Fruit fly (Drosophila melanogaster) whole organism, embryonic: ENCODE measurements around the gene ClC-c.

Experiments used
- Asciz ChIP-seq: fragments of 200-800 bp; sonication (Bioruptor generic); optimal IDR thresholded peaks from 2 replicates; lab custom pipeline; 2017; ENCODE audit warnings: missing biosample characterization, mild to moderate bottlenecking, missing genetic modification characterization, missing genetic modification reagents
- Bdp1 ChIP-seq: fragments of 200-800 bp; sonication (Bioruptor generic); optimal IDR thresholded peaks from 3 replicates; lab custom pipeline; 2016; ENCODE audit warnings: missing biosample characterization, missing genetic modification characterization
- CG10147 ChIP-seq: fragments of 200-800 bp; sonication (Bioruptor generic); optimal IDR thresholded peaks from 2 replicates; lab custom pipeline; 2019; ENCODE audit warnings: missing biosample characterization, mild to moderate bottlenecking, missing genetic modification characterization, moderate library complexity
- CG10565 ChIP-seq: fragments of 200-800 bp; sonication (Bioruptor generic); optimal IDR thresholded peaks from 3 replicates; lab custom pipeline; 2016; ENCODE audit warnings: missing biosample characterization, mild to moderate bottlenecking, missing genetic modification characterization
- CG11723 ChIP-seq: fragments of 200-800 bp; sonication (Bioruptor generic); optimal IDR thresholded peaks from 2 replicates; lab custom pipeline; 2017; ENCODE audit warnings: missing biosample characterization, mild to moderate bottlenecking, missing genetic modification characterization
- CG12769 ChIP-seq: fragments of 200-800 bp; sonication (Bioruptor generic); optimal IDR thresholded peaks from 2 replicates; lab custom pipeline; 2019; ENCODE audit warnings: missing biosample characterization, mild to moderate bottlenecking, missing genetic modification characterization, moderate library complexity
- CG14441 ChIP-seq: fragments of 200-800 bp; sonication (Bioruptor generic); IDR thresholded peaks from 2 replicates; pipeline ENCODE4 v1.3.6; 2022; ENCODE audit warnings: missing biosample characterization, missing genetic modification characterization
- CG14667 ChIP-seq: fragments of 200-800 bp; sonication (Bioruptor generic); IDR thresholded peaks from 2 replicates; pipeline ENCODE4 v1.3.6; 2022; ENCODE audit warnings: missing biosample characterization, missing genetic modification characterization
- CG15073 ChIP-seq: fragments of 200-800 bp; sonication (Bioruptor generic); optimal IDR thresholded peaks from 2 replicates; lab custom pipeline; 2016; ENCODE audit warnings: missing biosample characterization, missing genetic modification characterization
- CG1603 ChIP-seq: fragments of 200-800 bp; sonication (Bioruptor generic); optimal IDR thresholded peaks from 2 replicates; lab custom pipeline; 2019; ENCODE audit warnings: missing biosample characterization, mild to moderate bottlenecking, missing genetic modification characterization, moderate library complexity
- CG16863 ChIP-seq: fragments of 200-800 bp; sonication (Bioruptor generic); optimal IDR thresholded peaks from 3 replicates; lab custom pipeline; 2016; ENCODE audit warnings: missing biosample characterization, missing genetic modification characterization
- CG17802 ChIP-seq: fragments of 200-800 bp; sonication (Bioruptor generic); optimal IDR thresholded peaks from 2 replicates; lab custom pipeline; 2018; ENCODE audit warnings: missing biosample characterization, mild to moderate bottlenecking, missing genetic modification characterization, moderate library complexity
- CG18011 ChIP-seq: fragments of 200-800 bp; sonication (Bioruptor generic); optimal IDR thresholded peaks from 2 replicates; lab custom pipeline; 2017; ENCODE audit warnings: missing biosample characterization, missing genetic modification characterization, mild to moderate bottlenecking, moderate library complexity, missing genotype
- CG18262 ChIP-seq: fragments of 200-800 bp; optimal IDR thresholded peaks from 3 replicates; lab custom pipeline; 2019; ENCODE audit warnings: missing biosample characterization, mild to moderate bottlenecking, missing genetic modification characterization, moderate library complexity
- CG2120 ChIP-seq: fragments of 200-800 bp; sonication (Bioruptor generic); optimal IDR thresholded peaks from 3 replicates; lab custom pipeline; 2016; ENCODE audit warnings: missing biosample characterization, missing genetic modification characterization
- CG30020 ChIP-seq: fragments of 200-800 bp; optimal IDR thresholded peaks from 2 replicates; lab custom pipeline; 2019; ENCODE audit warnings: missing biosample characterization, mild to moderate bottlenecking, missing genetic modification characterization, moderate library complexity
- CG31224 ChIP-seq: fragments of 200-800 bp; sonication (Bioruptor generic); IDR thresholded peaks from 2 replicates; pipeline ENCODE4 v1.3.6; 2022; ENCODE audit warnings: missing biosample characterization, missing genetic modification characterization
- CG3838 ChIP-seq: fragments of 200-800 bp; sonication (Bioruptor generic); optimal IDR thresholded peaks from 3 replicates; lab custom pipeline; 2016; ENCODE audit warnings: missing biosample characterization, missing genetic modification characterization
- CG4360 ChIP-seq: fragments of 200-800 bp; sonication (Bioruptor generic); IDR thresholded peaks from 2 replicates; pipeline ENCODE4 v1.3.6; 2022; ENCODE audit warnings: missing biosample characterization, missing genetic modification characterization
- CG4730 ChIP-seq: fragments of 200-800 bp; sonication (Bioruptor generic); IDR thresholded peaks from 2 replicates; pipeline ENCODE4 v1.3.6; 2022; ENCODE audit warnings: missing biosample characterization, missing genetic modification characterization
- CG8089 ChIP-seq: fragments of 200-800 bp; sonication (Bioruptor generic); optimal IDR thresholded peaks from 3 replicates; lab custom pipeline; 2016; ENCODE audit warnings: missing biosample characterization, missing genetic modification characterization
- CG8944 ChIP-seq: fragments of 200-800 bp; sonication (Bioruptor generic); optimal IDR thresholded peaks from 3 replicates; lab custom pipeline; 2016; ENCODE audit warnings: missing biosample characterization, missing genetic modification characterization
- CG9215 ChIP-seq: fragments of 200-800 bp; sonication (Bioruptor generic); IDR thresholded peaks from 2 replicates; pipeline ENCODE4 v1.3.6; 2022; ENCODE audit warnings: missing biosample characterization, missing genetic modification characterization
- CG9797 ChIP-seq: fragments of 200-800 bp; sonication (Bioruptor generic); optimal IDR thresholded peaks from 3 replicates; lab custom pipeline; 2018; ENCODE audit warnings: missing biosample characterization, mild to moderate bottlenecking, missing genetic modification characterization
- NC2α ChIP-seq: fragments of 200-800 bp; sonication (Bioruptor generic); optimal IDR thresholded peaks from 2 replicates; lab custom pipeline; 2016; ENCODE audit warnings: missing biosample characterization, missing genetic modification characterization
- Pdp1 ChIP-seq, 2 experiments: fragments of 200-800 bp; sonication (Bioruptor generic); optimal IDR thresholded peaks; 3 replicates each; lab custom pipeline; 2016; ENCODE audit warnings: missing biosample characterization in 2 of 2, missing genetic modification characterization in 2 of 2, mild to moderate bottlenecking in 1 of 2, moderate library complexity in 1 of 2
- Ptx1 ChIP-seq: fragments of 200-800 bp; sonication (Bioruptor generic); IDR thresholded peaks from 2 replicates; pipeline ENCODE4 v1.3.6; 2022; ENCODE audit warnings: missing biosample characterization, missing genetic modification characterization
- Sox102F ChIP-seq: fragments of 200-800 bp; sonication (Bioruptor generic); optimal IDR thresholded peaks from 2 replicates; lab custom pipeline; 2018; ENCODE audit warnings: missing biosample characterization, mild to moderate bottlenecking, missing genetic modification characterization, moderate library complexity
- Ssrp ChIP-seq: fragments of 200-800 bp; sonication (Bioruptor generic); optimal IDR thresholded peaks from 2 replicates; lab custom pipeline; 2018; ENCODE audit warnings: missing biosample characterization, mild to moderate bottlenecking, missing genetic modification characterization, moderate library complexity
- TFAM ChIP-seq: fragments of 200-800 bp; sonication (Bioruptor generic); optimal IDR thresholded peaks from 2 replicates; lab custom pipeline; 2017; ENCODE audit warnings: missing biosample characterization, missing genetic modification characterization, inconsistent platforms
- ab ChIP-seq: fragments of 200-800 bp; sonication (Bioruptor generic); optimal IDR thresholded peaks from 2 replicates; lab custom pipeline; 2016; ENCODE audit warnings: missing biosample characterization, missing genetic modification characterization
- br ChIP-seq: fragments of >200 bp; optimal IDR thresholded peaks from 2 replicates; lab custom pipeline; 2017
- crol ChIP-seq: fragments of 200-800 bp; sonication (Bioruptor generic); IDR thresholded peaks from 2 replicates; pipeline ENCODE4 v1.3.6; 2022; ENCODE audit warnings: missing biosample characterization, missing genetic modification characterization
- dan ChIP-seq: fragments of 200-800 bp; sonication (Bioruptor generic); IDR thresholded peaks from 2 replicates; pipeline ENCODE4 v1.3.6; 2022; ENCODE audit warnings: missing biosample characterization, missing genetic modification characterization
- dati ChIP-seq: fragments of 200-800 bp; sonication (Bioruptor generic); IDR thresholded peaks from 2 replicates; pipeline ENCODE4 v1.3.6; 2022; ENCODE audit warnings: missing biosample characterization, missing genetic modification characterization
- dmrt11E ChIP-seq: fragments of 200-800 bp; sonication (Bioruptor generic); optimal IDR thresholded peaks from 3 replicates; lab custom pipeline; 2018; ENCODE audit warnings: missing biosample characterization, mild to moderate bottlenecking, missing genetic modification characterization, moderate library complexity
- dpn ChIP-seq, 2 experiments: fragments of 200-800 bp; sonication (Bioruptor generic); optimal IDR thresholded peaks; 3 replicates each; lab custom pipeline; 2016; ENCODE audit warnings: missing biosample characterization in 2 of 2, missing genetic modification characterization in 2 of 2
- gce ChIP-seq: fragments of 200-800 bp; sonication (Bioruptor generic); IDR thresholded peaks from 3 replicates; pipeline ENCODE4 v1.3.6; 2022; ENCODE audit warnings: missing biosample characterization, missing genetic modification characterization
- grau ChIP-seq: fragments of 200-800 bp; optimal IDR thresholded peaks from 3 replicates; lab custom pipeline; 2019; ENCODE audit warnings: missing biosample characterization, mild to moderate bottlenecking, missing genetic modification characterization, moderate library complexity
- gsb-n ChIP-seq: fragments of 200-800 bp; sonication (Bioruptor generic); optimal IDR thresholded peaks from 3 replicates; lab custom pipeline; 2018; ENCODE audit warnings: missing biosample characterization, mild to moderate bottlenecking, missing genetic modification characterization
- inv ChIP-seq: fragments of 200-800 bp; sonication (Bioruptor generic); IDR thresholded peaks from 2 replicates; pipeline ENCODE4 v1.3.6; 2022; ENCODE audit warnings: missing biosample characterization, missing genetic modification characterization; ENCODE audit not compliant: partially characterized antibody
- lmd ChIP-seq: fragments of 200-800 bp; sonication (Bioruptor generic); IDR thresholded peaks from 2 replicates; pipeline ENCODE4 v1.3.6; 2022; ENCODE audit warnings: missing biosample characterization, missing genetic modification characterization
- luna ChIP-seq: fragments of 200-800 bp; sonication (Bioruptor generic); optimal IDR thresholded peaks from 2 replicates; lab custom pipeline; 2016; ENCODE audit warnings: missing biosample characterization, missing genetic modification characterization
- nerfin-2 ChIP-seq: fragments of 200-800 bp; sonication (Bioruptor generic); IDR thresholded peaks from 2 replicates; pipeline ENCODE4 v1.3.6; 2022; ENCODE audit warnings: missing biosample characterization, missing genetic modification characterization; ENCODE audit not compliant: partially characterized antibody
- oc ChIP-seq: fragments of 200-800 bp; sonication (Bioruptor generic); optimal IDR thresholded peaks from 2 replicates; lab custom pipeline; 2018; ENCODE audit warnings: missing biosample characterization, mild to moderate bottlenecking, missing genetic modification characterization, moderate library complexity
- pho ChIP-seq: fragments of 200-800 bp; sonication (Bioruptor generic); optimal IDR thresholded peaks from 2 replicates; lab custom pipeline; 2016; ENCODE audit warnings: missing biosample characterization, missing genetic modification characterization
- rib ChIP-seq: fragments of 200-800 bp; sonication (Bioruptor generic); IDR thresholded peaks from 2 replicates; pipeline ENCODE4 v1.3.6; 2022; ENCODE audit warnings: missing biosample characterization, missing genetic modification characterization
- sens ChIP-seq: fragments of 200-800 bp; sonication (Bioruptor generic); peaks from one replicate; lab custom pipeline; 2016; ENCODE audit warnings: missing biosample characterization, missing genetic modification characterization
- slbo ChIP-seq: fragments of 200-800 bp; sonication (Bioruptor generic); IDR thresholded peaks from 2 replicates; pipeline ENCODE4 v1.3.6; 2022; ENCODE audit warnings: missing biosample characterization, missing genetic modification characterization
- tll ChIP-seq, 2 experiments: fragments of 200-800 bp in 1 of 2; fragments of >200 bp in 1 of 2; sonication (Bioruptor generic) in 1 of 2; optimal IDR thresholded peaks; 2 replicates each; lab custom pipeline; 2017 to 2019; ENCODE audit warnings: missing biosample characterization in 2 of 2, missing genetic modification characterization in 2 of 2, mild to moderate bottlenecking in 1 of 2, moderate library complexity in 1 of 2

Gene ClC-c

DNA sequence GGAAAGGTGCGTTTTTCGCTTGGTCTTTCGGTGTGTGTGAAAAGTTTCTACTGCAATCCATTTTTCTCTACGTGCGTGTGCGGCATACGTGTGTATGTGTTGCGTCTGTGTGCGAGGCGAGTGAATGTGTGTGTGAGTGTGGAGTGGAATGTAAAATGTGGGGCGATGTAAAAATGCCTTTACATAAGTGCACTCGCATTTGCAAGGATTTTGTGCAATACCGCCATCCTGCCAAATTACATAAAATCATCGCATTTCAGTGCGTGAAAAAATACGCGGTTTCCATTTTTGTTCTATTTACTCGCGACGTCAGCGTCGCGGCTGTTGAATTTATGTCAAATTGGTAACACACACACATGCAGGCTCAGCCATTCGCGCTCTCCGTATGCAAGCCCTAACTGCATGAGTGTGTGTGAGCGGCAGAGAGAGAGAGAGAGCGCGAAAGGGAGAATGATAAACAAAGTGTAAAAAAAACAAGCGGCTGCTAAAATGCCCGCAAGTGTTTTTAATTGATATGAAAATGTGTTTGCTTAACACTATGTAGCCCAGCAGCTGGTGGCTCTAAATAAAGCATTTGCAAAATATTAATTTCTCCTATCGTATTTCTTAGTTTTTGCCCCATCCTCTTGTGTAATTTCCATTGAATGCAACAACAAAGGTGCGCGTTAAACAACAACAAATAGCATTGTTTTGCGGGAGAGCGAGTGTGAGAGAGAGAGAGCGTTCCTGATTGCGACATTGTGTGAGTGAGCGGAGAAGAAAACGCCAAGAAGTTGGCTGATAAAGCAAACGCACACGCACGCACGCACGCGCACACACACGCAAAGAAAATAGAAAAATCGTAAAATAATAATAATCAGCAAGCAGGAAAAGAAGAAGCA is 37.9 kb upstream of the ClC-c start (continued):
- TF ChIP-seq ab (GFP tag; lab: Kevin White, UChicago), result no peak
- no peak for TF ChIP-seq CG8089
- TF ChIP-seq Bdp1 (GFP tag; lab: Kevin White, UChicago), result no peak
- no peak for TF ChIP-seq CG18262 (tag; lab: Kevin White, UChicago)
- TF ChIP-seq tll (GFP tag; optimal IDR thresholded peaks at IDR 0.05; lab: Kevin White, UChicago), result peak in 1 of 2 experiments; percentile 83
- TF ChIP-seq CG10147 (GFP tag; lab: Kevin White, UChicago), result no peak
- no peak for TF ChIP-seq CG30020 (tag; lab: Kevin White, UChicago)
- TF ChIP-seq CG14667 (GFP tag; lab: Robert Waterston, UW), result no peak
- TF ChIP-seq CG17802 (tag; lab: Kevin White, UChicago), result no peak
- TF ChIP-seq Ssrp (tag; lab: Kevin White, UChicago), result no peak
- no peak for TF ChIP-seq CG16863 (GFP tag; lab: Kevin White, UChicago)
- TF ChIP-seq CG1603, result no peak
- TF ChIP-seq pho (GFP tag; lab: Kevin White, UChicago), result no peak
- TF ChIP-seq crol, result no peak
- no peak for TF ChIP-seq Ptx1 (GFP tag; lab: Robert Waterston, UW)
- TF ChIP-seq CG31224, result no peak
- no peak for TF ChIP-seq CG9215 (GFP tag; lab: Robert Waterston, UW)
- TF ChIP-seq TFAM (GFP tag; lab: Kevin White, UChicago), result no peak
- TF ChIP-seq dan (GFP tag; lab: Robert Waterston, UW), result no peak
- TF ChIP-seq NC2α (GFP tag; lab: Kevin White, UChicago), result no peak
- TF ChIP-seq sens (GFP tag; lab: Kevin White, UChicago), result peak; percentile 80
- TF ChIP-seq br (lab: Kevin White, UChicago), result no peak
- peak in 1 of 2 experiments; percentile 78 for TF ChIP-seq Pdp1 (GFP tag; optimal IDR thresholded peaks at IDR 0.05; lab: Kevin White, UChicago)
- TF ChIP-seq CG10565 (GFP tag; lab: Kevin White, UChicago), result no peak
- TF ChIP-seq oc (tag; lab: Kevin White, UChicago), result no peak
- TF ChIP-seq lmd (GFP tag; lab: Robert Waterston, UW), result no peak
- TF ChIP-seq rib (GFP tag; lab: Robert Waterston, UW), result no peak
- no peak for TF ChIP-seq Asciz (GFP tag; lab: Kevin White, UChicago)
- TF ChIP-seq CG2120 (GFP tag; lab: Kevin White, UChicago), result no peak
- peak; percentile 20 for TF ChIP-seq Sox102F (GFP tag; lab: Kevin White, UChicago)
- no peak for TF ChIP-seq gce (GFP tag; lab: Robert Waterston, UW)
- TF ChIP-seq CG11723, result no peak
- no peak for TF ChIP-seq CG15073 (GFP tag; lab: Kevin White, UChicago)
- TF ChIP-seq luna, result no peak
- TF ChIP-seq CG3838 (GFP tag; lab: Kevin White, UChicago), result no peak
- TF ChIP-seq dati, result no peak
- no peak for TF ChIP-seq gsb-n
- no peak for TF ChIP-seq nerfin-2 (GFP tag; lab: Robert Waterston, UW)
- no peak for TF ChIP-seq CG4730 (GFP tag; lab: Robert Waterston, UW)
- TF ChIP-seq CG4360 (GFP tag; lab: Robert Waterston, UW), result peak; percentile 89
- no peak for TF ChIP-seq CG12769 (tag; lab: Kevin White, UChicago)
- TF ChIP-seq CG14441, result no peak
- TF ChIP-seq CG9797, result no peak
- TF ChIP-seq CG8944 (GFP tag; lab: Kevin White, UChicago), result no peak
- TF ChIP-seq grau (tag; lab: Kevin White, UChicago), result no peak
- TF ChIP-seq slbo, result no peak
- no peak for TF ChIP-seq CG18011 (GFP tag; lab: Kevin White, UChicago)
- TF ChIP-seq dmrt11E (tag; lab: Kevin White, UChicago), result no peak
- TF ChIP-seq inv (GFP tag; lab: Robert Waterston, UW), result no peak
- TF ChIP-seq dpn (GFP tag; optimal IDR thresholded peaks at IDR 0.05; lab: Kevin White, UChicago), result no peak
